Worm (Caenorhabditis elegans) whole organism, early embryonic: Measurements from ENCODE around the gene col-80.
A peak's percentile ranks its signal among the peaks of the same experiment; 100 is the strongest.

Experiments used
- B0310.2 ChIP-seq: sonication (generic microtip); optimal IDR thresholded peaks from 2 replicates; lab custom pipeline; 2016; ENCODE audit warnings: mild to moderate bottlenecking, missing genetic modification characterization, missing compliant biosample characterization
- F13C5.2 ChIP-seq: sonication (generic microtip); optimal IDR thresholded peaks from 2 replicates; lab custom pipeline; 2017; ENCODE audit warnings: mild to moderate bottlenecking, missing genetic modification characterization, inconsistent platforms, missing compliant biosample characterization
- aly-1 ChIP-seq: sonication (generic microtip); optimal IDR thresholded peaks from 2 replicates; lab custom pipeline; 2016; ENCODE audit warnings: missing genetic modification characterization, missing compliant biosample characterization
- ama-1 ChIP-seq: fragments of 150-350 bp; optimal IDR thresholded peaks from 2 replicates; lab custom pipeline; 2014
- ceh-13 ChIP-seq: fragments of 200-800 bp; sonication (Bioruptor generic); optimal IDR thresholded peaks from 2 replicates; lab custom pipeline; 2018; ENCODE audit warnings: mild to moderate bottlenecking, missing genetic modification characterization, missing compliant biosample characterization
- ceh-36 ChIP-seq: sonication (generic microtip); optimal IDR thresholded peaks from 2 replicates; lab custom pipeline; 2016; ENCODE audit warnings: missing genetic modification characterization, inconsistent platforms, missing compliant biosample characterization
- ets-7 ChIP-seq: sonication (generic microtip); optimal IDR thresholded peaks from 2 replicates; lab custom pipeline; 2016; ENCODE audit warnings: missing genotype, missing genetic modification characterization, missing compliant biosample characterization
- flt-1 ChIP-seq: fragments of 200-800 bp; sonication (Bioruptor generic); IDR thresholded peaks from 2 replicates; pipeline ENCODE4 v1.3.6; 2022; ENCODE audit warnings: missing genetic modification characterization, missing compliant biosample characterization
- hmbx-1 ChIP-seq: sonication (generic microtip); optimal IDR thresholded peaks from 2 replicates; lab custom pipeline; 2016; ENCODE audit warnings: mild to moderate bottlenecking, missing genetic modification characterization, missing compliant biosample characterization
- hmg-4 ChIP-seq: fragments of 200-800 bp; sonication (Bioruptor generic); optimal IDR thresholded peaks from 2 replicates; lab custom pipeline; 2018; ENCODE audit warnings: mild to moderate bottlenecking, missing genetic modification characterization, missing compliant biosample characterization
- hnd-1 ChIP-seq: sonication (generic microtip); optimal IDR thresholded peaks from 2 replicates; lab custom pipeline; 2016; ENCODE audit warnings: missing genetic modification characterization, missing compliant biosample characterization
- pes-1 ChIP-seq: fragments of 200-800 bp; sonication (Bioruptor generic); IDR thresholded peaks from 2 replicates; pipeline ENCODE4 v1.3.6; 2022; ENCODE audit warnings: missing genetic modification reagents, missing genetic modification characterization, missing compliant biosample characterization
- scrt-1 ChIP-seq: fragments of 200-800 bp; sonication (Bioruptor generic); IDR thresholded peaks from 2 replicates; pipeline ENCODE4 v1.3.6; 2022; ENCODE audit warnings: missing genetic modification characterization, missing compliant biosample characterization
- sea-1 ChIP-seq: fragments of 200-800 bp; sonication (Bioruptor generic); conservative IDR thresholded peaks from 2 replicates; pipeline ENCODE4 v1.3.6; 2022; ENCODE audit warnings: missing genetic modification characterization, missing compliant biosample characterization
- tbx-11 ChIP-seq: fragments of 200-800 bp; sonication (Bioruptor generic); IDR thresholded peaks from 2 replicates; pipeline ENCODE4 v1.3.6; 2022; ENCODE audit warnings: missing genetic modification characterization, missing compliant biosample characterization
- tbx-37 ChIP-seq: fragments of 200-800 bp; sonication (Bioruptor generic); conservative IDR thresholded peaks from 2 replicates; pipeline ENCODE4 v1.3.6; 2022; ENCODE audit warnings: missing genetic modification reagents, missing genetic modification characterization, missing compliant biosample characterization
- tra-4 ChIP-seq: sonication (generic microtip); optimal IDR thresholded peaks from 2 replicates; lab custom pipeline; 2017; ENCODE audit warnings: missing genetic modification characterization, missing compliant biosample characterization

The col-80 gene

ce11 chrII:10706901-10707300 is at the start of gene col-80:
col-80 (plus strand) TSS chrII:10707201.
- no peak for TF ChIP-seq flt-1 (GFP tag; lab: Robert Waterston, UW)
- no peak for TF ChIP-seq tbx-37 (GFP tag; lab: Robert Waterston, UW)
- TF ChIP-seq F13C5.2 (tag; lab: Kevin White, UChicago) = no peak
- no peak for TF ChIP-seq hmbx-1
- no peak for TF ChIP-seq scrt-1 (GFP tag; lab: Robert Waterston, UW)
- TF ChIP-seq hmg-4 (GFP tag; lab: Kevin White, UChicago) = no peak
- no peak for TF ChIP-seq hnd-1 (tag; lab: Kevin White, UChicago)
- no peak for TF ChIP-seq ama-1
- no peak for TF ChIP-seq ets-7 (tag; lab: Kevin White, UChicago)
- TF ChIP-seq tra-4 (tag; lab: Kevin White, UChicago) = no peak
- no peak for TF ChIP-seq ceh-13 (GFP tag; lab: Kevin White, UChicago)
- no peak for TF ChIP-seq pes-1 (GFP tag; lab: Robert Waterston, UW)
- TF ChIP-seq ceh-36 (tag; lab: Kevin White, UChicago) = no peak

DNA sequence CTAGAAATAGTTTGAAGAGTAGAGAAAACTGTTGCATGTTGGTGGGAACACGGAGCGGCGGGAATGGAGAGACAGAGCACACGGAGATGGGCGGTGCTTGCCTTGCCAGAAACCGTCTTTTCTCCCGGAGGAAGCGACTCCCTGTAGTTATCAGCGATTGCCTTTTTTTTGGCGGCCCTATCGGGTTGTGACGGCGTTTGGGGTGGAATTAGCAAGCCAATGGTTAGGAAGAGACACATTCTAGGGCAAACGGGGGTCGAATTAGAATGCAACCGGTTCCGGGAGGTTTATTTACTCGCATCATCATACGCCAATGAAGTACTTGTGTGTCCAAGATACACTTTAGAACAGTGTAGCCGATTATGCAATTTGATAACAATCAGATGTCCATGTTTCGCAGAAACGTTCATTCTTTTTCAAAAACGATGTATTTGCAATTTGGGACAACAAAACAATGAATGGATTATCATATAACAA is 49.3 kb upstream of the col-80 start, which contains the start of gene lact-3:
Gene lact-3 (minus strand): TSS at position 51 of the 477 bp plus-strand sequence.
- TF ChIP-seq pes-1 (GFP tag; lab: Robert Waterston, UW) = no peak
- 0 out of 2 replicates have a peak, but pooled peaks have one; percentile 9 for TF ChIP-seq sea-1

ce11 chrII:10658576-10659256 is 48.3 kb upstream of the col-80 start, which contains the start of the genes snu-13 and rsp-7:
snu-13 (minus strand) TSS chrII:10658626.
rsp-7 (plus strand) TSS chrII:10659206.
- TF ChIP-seq hnd-1 (tag; lab: Kevin White, UChicago) = no peak
- no peak for TF ChIP-seq ceh-13 (GFP tag; lab: Kevin White, UChicago)
- no peak for TF ChIP-seq flt-1 (GFP tag; lab: Robert Waterston, UW)
- TF ChIP-seq ets-7 (tag; lab: Kevin White, UChicago) = no peak
- TF ChIP-seq ama-1 = no peak
- TF ChIP-seq tbx-11 = no peak

- TF ChIP-seq hnd-1 (tag; lab: Kevin White, UChicago) (no peak), scrt-1 (GFP tag; lab: Robert Waterston, UW) (no peak), aly-1 (no peak)
These were observed 47.4 kb upstream of the col-80 start for ce11 chrII:10659585-10659984.

DNA sequence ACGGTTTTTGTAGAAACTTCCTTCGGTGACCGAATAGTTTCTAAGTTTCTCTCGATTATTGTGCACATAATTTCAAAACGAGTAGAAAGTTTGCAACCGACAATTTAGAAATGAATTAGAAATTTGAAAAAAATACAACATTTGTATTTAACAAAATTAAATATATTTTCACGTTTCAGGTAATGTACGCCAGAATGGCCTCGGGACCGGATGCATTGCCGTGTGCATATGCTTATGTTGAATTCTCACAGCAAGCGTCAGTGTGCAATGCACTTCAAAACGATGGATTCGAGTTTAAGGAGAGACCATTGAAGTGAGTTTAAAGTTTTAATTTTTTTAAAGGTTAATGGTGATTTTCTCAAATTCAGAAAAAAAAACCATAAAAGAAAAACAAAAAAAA is 46.1 kb upstream of the col-80 start, which contains the start of gene marc-2:
Gene marc-2 (minus strand): TSS at position 101 of the 400 bp plus-strand sequence.
- TF ChIP-seq scrt-1 (GFP tag; lab: Robert Waterston, UW) (no peak), tbx-11 (no peak), F13C5.2 (tag; lab: Kevin White, UChicago) (no peak), sea-1 (no peak), ama-1 (no peak), aly-1 (no peak), pes-1 (GFP tag; lab: Robert Waterston, UW) (no peak), tra-4 (tag; lab: Kevin White, UChicago) (no peak), hnd-1 (tag; lab: Kevin White, UChicago) (no peak), hmg-4 (GFP tag; lab: Kevin White, UChicago) (no peak), ceh-36 (tag; lab: Kevin White, UChicago) (no peak), B0310.2 (tag; lab: Kevin White, UChicago) (no peak), tbx-37 (GFP tag; lab: Robert Waterston, UW) (no peak), ets-7 (tag; lab: Kevin White, UChicago) (no peak), ceh-13 (GFP tag; lab: Kevin White, UChicago) (no peak), hmbx-1 (no peak)

DNA sequence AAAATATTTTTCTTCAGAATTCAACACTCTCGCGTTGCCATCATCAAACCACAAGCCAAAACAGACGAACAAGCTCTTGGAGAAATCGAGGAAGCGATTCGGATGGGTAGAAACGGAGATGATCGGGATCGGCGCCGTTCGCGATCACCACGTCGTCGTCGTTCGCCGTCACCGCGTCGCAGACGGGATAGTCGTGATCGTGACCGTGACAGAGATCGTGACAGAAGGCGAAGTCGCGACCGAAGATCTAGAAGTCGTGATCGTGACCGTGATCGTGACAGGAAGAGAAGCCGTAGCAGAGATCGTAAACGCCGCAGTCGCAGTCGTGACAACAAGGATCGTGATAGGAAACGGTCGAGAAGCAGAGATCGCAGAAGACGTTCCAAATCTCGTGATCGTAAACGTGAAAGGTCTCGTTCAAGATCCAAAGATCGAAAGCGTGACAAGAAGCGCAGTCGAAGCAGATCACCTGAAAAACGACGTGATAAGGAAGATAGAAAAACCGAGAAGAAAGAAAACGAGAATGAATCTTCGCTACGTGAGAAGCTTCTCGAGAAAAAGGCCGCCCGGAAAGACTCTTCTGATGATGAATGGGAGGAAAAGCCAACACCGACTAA is 45.4 kb upstream of the col-80 start:
- TF ChIP-seq tbx-11 = no peak
- TF ChIP-seq ets-7 (tag; lab: Kevin White, UChicago) = no peak
- no peak for TF ChIP-seq pes-1 (GFP tag; lab: Robert Waterston, UW)
- no peak for TF ChIP-seq hnd-1 (tag; lab: Kevin White, UChicago)
- no peak for TF ChIP-seq flt-1 (GFP tag; lab: Robert Waterston, UW)
- TF ChIP-seq hmbx-1 = no peak
- TF ChIP-seq sea-1 = no peak
- TF ChIP-seq ama-1 = no peak

ce11 chrII:10662279-10662678 is 44.7 kb upstream of the col-80 start:
- TF ChIP-seq hnd-1 (tag; lab: Kevin White, UChicago) = no peak
- peak; percentile 61 for TF ChIP-seq ama-1

DNA sequence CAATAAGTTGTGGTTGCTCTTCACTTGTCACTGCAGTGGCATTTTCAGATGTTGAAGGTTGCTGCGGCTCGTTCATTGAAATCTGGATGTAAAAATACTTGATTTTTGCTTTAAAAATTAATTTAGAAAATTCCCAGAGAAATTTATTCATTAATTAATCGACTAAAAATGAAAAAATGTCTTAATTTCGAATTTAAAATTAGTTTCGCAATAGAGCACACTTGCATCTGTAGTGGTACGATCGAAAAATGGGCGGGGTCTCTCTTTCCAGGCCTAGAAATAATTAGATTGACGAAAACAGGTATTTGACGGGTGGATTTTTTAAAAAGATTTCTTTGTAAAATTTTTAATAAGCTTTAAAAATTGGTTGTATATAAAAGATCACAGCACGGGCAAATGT is 44.3 kb upstream of the col-80 start, which contains the start of gene D2089.8:
Gene D2089.8 (minus strand): TSS at position 84 of the 400 bp plus-strand sequence.
- no peak for TF ChIP-seq ceh-13 (GFP tag; lab: Kevin White, UChicago)
- no peak for TF ChIP-seq flt-1 (GFP tag; lab: Robert Waterston, UW)
- no peak for TF ChIP-seq ceh-36 (tag; lab: Kevin White, UChicago)
- no peak for TF ChIP-seq hnd-1 (tag; lab: Kevin White, UChicago)
